Worm (Caenorhabditis elegans) whole organism, late embryonic: ENCODE data around the gene nhr-43.

Experiments
- C08G9.2 ChIP-seq: sonication (generic microtip); optimal IDR thresholded peaks from 2 replicates; lab custom pipeline; 2016; ENCODE audit warnings: mild to moderate bottlenecking, missing genetic modification characterization, moderate library complexity, missing compliant biosample characterization
- F13H6.1 ChIP-seq: sonication (generic microtip); optimal IDR thresholded peaks from 2 replicates; lab custom pipeline; 2016; ENCODE audit warnings: missing genetic modification characterization, missing compliant biosample characterization
- K02D7.2 ChIP-seq: sonication (generic microtip); optimal IDR thresholded peaks from 2 replicates; lab custom pipeline; 2017; ENCODE audit warnings: mild to moderate bottlenecking, missing genetic modification characterization, missing compliant biosample characterization
- K09A11.1 ChIP-seq: sonication (generic microtip); optimal IDR thresholded peaks from 2 replicates; lab custom pipeline; 2017; ENCODE audit warnings: antibody characterized with exemption, mild to moderate bottlenecking, missing genetic modification characterization, missing compliant biosample characterization; ENCODE audit not compliant: insufficient read depth
- T23F11.4 ChIP-seq: fragments of 200-800 bp; sonication (Bioruptor generic); optimal IDR thresholded peaks from 2 replicates; lab custom pipeline; 2018; ENCODE audit warnings: mild to moderate bottlenecking, missing genetic modification characterization, missing compliant biosample characterization
- ama-1 ChIP-seq: fragments of 150-350 bp; optimal IDR thresholded peaks from 2 replicates; lab custom pipeline; 2014
- ceh-14 ChIP-seq: sonication (generic microtip); optimal IDR thresholded peaks from 2 replicates; lab custom pipeline; 2016; ENCODE audit warnings: missing genotype, missing genetic modification characterization, missing compliant biosample characterization
- ceh-18 ChIP-seq: sonication (generic microtip); optimal IDR thresholded peaks from 2 replicates; lab custom pipeline; 2016; ENCODE audit warnings: missing genetic modification characterization, missing compliant biosample characterization
- ceh-19 ChIP-seq: fragments of 200-800 bp; sonication (Bioruptor generic); optimal IDR thresholded peaks from 2 replicates; lab custom pipeline; 2018; ENCODE audit warnings: mild to moderate bottlenecking, missing genetic modification characterization, missing compliant biosample characterization
- ceh-22 ChIP-seq: sonication (generic microtip); optimal IDR thresholded peaks from 2 replicates; lab custom pipeline; 2017; ENCODE audit warnings: missing biosample characterization, missing genetic modification characterization
- ceh-30 ChIP-seq: fragments of 150-350 bp; optimal IDR thresholded peaks from 2 replicates; lab custom pipeline; 2014; ENCODE audit warnings: missing biosample characterization, missing genetic modification characterization
- ceh-31 ChIP-seq: sonication (generic microtip); optimal IDR thresholded peaks from 2 replicates; lab custom pipeline; 2016; ENCODE audit warnings: missing genetic modification characterization, missing compliant biosample characterization
- ceh-34 ChIP-seq: sonication (generic microtip); optimal IDR thresholded peaks from 2 replicates; lab custom pipeline; 2016; ENCODE audit warnings: mild to moderate bottlenecking, missing genetic modification characterization, missing compliant biosample characterization
- ceh-45 ChIP-seq: fragments of 200-800 bp; sonication (Bioruptor generic); IDR thresholded peaks from 2 replicates; pipeline ENCODE4 v1.3.6; 2022; ENCODE audit warnings: missing genetic modification reagents, missing genetic modification characterization, missing compliant biosample characterization
- ceh-48 ChIP-seq: sonication (generic microtip); optimal IDR thresholded peaks from 2 replicates; lab custom pipeline; 2016; ENCODE audit warnings: missing genetic modification characterization, inconsistent platforms, missing compliant biosample characterization
- ceh-6 ChIP-seq: fragments of 200-800 bp; sonication (Bioruptor generic); optimal IDR thresholded peaks from 2 replicates; lab custom pipeline; 2018; ENCODE audit warnings: mild to moderate bottlenecking, missing genetic modification characterization, missing compliant biosample characterization
- ceh-9 ChIP-seq: sonication (generic microtip); optimal IDR thresholded peaks from 2 replicates; lab custom pipeline; 2016; ENCODE audit warnings: mild to moderate bottlenecking, missing genetic modification characterization, inconsistent platforms, missing compliant biosample characterization
- che-1 ChIP-seq: sonication (generic microtip); optimal IDR thresholded peaks from 2 replicates; lab custom pipeline; 2016; ENCODE audit warnings: mild to moderate bottlenecking, missing genetic modification characterization, missing compliant biosample characterization
- dmd-4 ChIP-seq: sonication (generic microtip); optimal IDR thresholded peaks from 2 replicates; lab custom pipeline; 2016; ENCODE audit warnings: borderline replicate concordance, missing genetic modification characterization, missing compliant biosample characterization
- elt-4 ChIP-seq: sonication (generic microtip); optimal IDR thresholded peaks from 2 replicates; lab custom pipeline; 2016; ENCODE audit warnings: missing genetic modification characterization, missing compliant biosample characterization
- ets-4 ChIP-seq: sonication (generic microtip); optimal IDR thresholded peaks from 2 replicates; lab custom pipeline; 2016; ENCODE audit warnings: missing genetic modification characterization, missing compliant biosample characterization
- eyg-1 ChIP-seq: sonication (generic microtip); optimal IDR thresholded peaks from 2 replicates; lab custom pipeline; 2016; ENCODE audit warnings: missing genotype, missing genetic modification characterization, missing compliant biosample characterization
- fax-1 ChIP-seq: sonication (generic microtip); optimal IDR thresholded peaks from 2 replicates; lab custom pipeline; 2016; ENCODE audit warnings: missing genotype, missing genetic modification characterization, missing compliant biosample characterization
- fkh-6 ChIP-seq: sonication (generic microtip); optimal IDR thresholded peaks from 2 replicates; lab custom pipeline; 2016; ENCODE audit warnings: missing genetic modification characterization, missing compliant biosample characterization
- gmeb-2 ChIP-seq: sonication (generic microtip); optimal IDR thresholded peaks from 2 replicates; lab custom pipeline; 2016; ENCODE audit warnings: missing genetic modification characterization, inconsistent platforms, missing compliant biosample characterization
- hlh-15 ChIP-seq: sonication (generic microtip); optimal IDR thresholded peaks from 2 replicates; lab custom pipeline; 2016; ENCODE audit warnings: missing genetic modification characterization, missing compliant biosample characterization
- hlh-30 ChIP-seq: sonication (generic microtip); optimal IDR thresholded peaks from 2 replicates; lab custom pipeline; 2017; ENCODE audit warnings: antibody characterized with exemption, missing genetic modification characterization, missing compliant biosample characterization; ENCODE audit not compliant: insufficient read depth
- hlh-6 ChIP-seq: sonication (generic microtip); optimal IDR thresholded peaks from 2 replicates; lab custom pipeline; 2016; ENCODE audit warnings: missing genotype, missing genetic modification characterization, missing compliant biosample characterization
- lim-6 ChIP-seq: sonication (generic microtip); optimal IDR thresholded peaks from 2 replicates; lab custom pipeline; 2016; ENCODE audit warnings: missing genetic modification characterization, missing compliant biosample characterization
- lin-11 ChIP-seq: fragments of 200-800 bp; sonication (Bioruptor generic); optimal IDR thresholded peaks from 2 replicates; lab custom pipeline; 2018; ENCODE audit warnings: mild to moderate bottlenecking, missing genetic modification characterization, missing compliant biosample characterization
- madf-2 ChIP-seq: sonication (generic microtip); optimal IDR thresholded peaks from 2 replicates; lab custom pipeline; 2017; ENCODE audit warnings: missing genetic modification characterization, missing compliant biosample characterization
- mec-3 ChIP-seq: sonication (generic microtip); optimal IDR thresholded peaks from 2 replicates; lab custom pipeline; 2016; ENCODE audit warnings: borderline replicate concordance, missing genetic modification characterization, missing compliant biosample characterization
- nfya-1 ChIP-seq: sonication (generic microtip); optimal IDR thresholded peaks from 2 replicates; lab custom pipeline; 2017; ENCODE audit warnings: missing genetic modification characterization, mild to moderate bottlenecking, missing compliant biosample characterization, antibody characterized with exemption, moderate library complexity
- nhr-232 ChIP-seq: sonication (generic microtip); optimal IDR thresholded peaks from 2 replicates; lab custom pipeline; 2016; ENCODE audit warnings: missing genetic modification characterization, missing compliant biosample characterization
- npax-4 ChIP-seq: sonication (generic microtip); optimal IDR thresholded peaks from 2 replicates; lab custom pipeline; 2016; ENCODE audit warnings: missing genetic modification characterization, missing compliant biosample characterization
- pat-9 ChIP-seq: fragments of 200-800 bp; sonication (Bioruptor generic); optimal IDR thresholded peaks from 2 replicates; lab custom pipeline; 2018; ENCODE audit warnings: mild to moderate bottlenecking, missing genetic modification characterization, moderate library complexity, missing compliant biosample characterization
- pros-1 ChIP-seq: fragments of 150-350 bp; optimal IDR thresholded peaks from 2 replicates; lab custom pipeline; 2014; ENCODE audit warnings: missing biosample characterization, missing genetic modification reagents, missing genetic modification characterization
- ref-2 ChIP-seq: sonication (generic microtip); optimal IDR thresholded peaks from 2 replicates; lab custom pipeline; 2016; ENCODE audit warnings: missing genetic modification characterization, missing compliant biosample characterization
- rnt-1 ChIP-seq: sonication (generic microtip); optimal IDR thresholded peaks from 2 replicates; lab custom pipeline; 2016; ENCODE audit warnings: missing genetic modification characterization, missing compliant biosample characterization
- sox-2 ChIP-seq: fragments of 200-800 bp; sonication (Bioruptor generic); IDR thresholded peaks from 2 replicates; pipeline ENCODE4 v1.3.6; 2022; ENCODE audit warnings: missing genetic modification reagents, missing genetic modification characterization, missing compliant biosample characterization
- sox-4 ChIP-seq: sonication (generic microtip); optimal IDR thresholded peaks from 2 replicates; lab custom pipeline; 2017; ENCODE audit warnings: mild to moderate bottlenecking, missing genetic modification characterization, inconsistent platforms, missing compliant biosample characterization
- syd-9 ChIP-seq: sonication (generic microtip); optimal IDR thresholded peaks from 2 replicates; lab custom pipeline; 2016; ENCODE audit warnings: mild to moderate bottlenecking, missing genetic modification characterization, moderate library complexity, missing compliant biosample characterization
- tbx-2 ChIP-seq: sonication (generic microtip); optimal IDR thresholded peaks from 2 replicates; lab custom pipeline; 2016; ENCODE audit warnings: missing genetic modification characterization, missing compliant biosample characterization
- tbx-7 ChIP-seq: sonication (generic microtip); optimal IDR thresholded peaks from 2 replicates; lab custom pipeline; 2016; ENCODE audit warnings: missing genotype, missing genetic modification characterization, missing compliant biosample characterization
- ttx-3 ChIP-seq: sonication (generic microtip); optimal IDR thresholded peaks from 2 replicates; lab custom pipeline; 2016; ENCODE audit warnings: missing genetic modification reagents, missing genetic modification characterization, missing compliant biosample characterization
- unc-42 ChIP-seq: sonication (generic microtip); optimal IDR thresholded peaks from 2 replicates; lab custom pipeline; 2016; ENCODE audit warnings: missing genotype, missing genetic modification characterization, missing compliant biosample characterization
- unc-55 ChIP-seq: sonication (generic microtip); optimal IDR thresholded peaks from 2 replicates; lab custom pipeline; 2017; ENCODE audit warnings: missing biosample characterization, missing genetic modification reagents, missing genetic modification characterization
- unc-86 ChIP-seq: sonication (generic microtip); optimal IDR thresholded peaks from 2 replicates; lab custom pipeline; 2016; ENCODE audit warnings: missing genetic modification characterization, missing compliant biosample characterization
- zip-5 ChIP-seq: sonication (generic microtip); optimal IDR thresholded peaks from 2 replicates; lab custom pipeline; 2016; ENCODE audit warnings: missing genetic modification characterization, missing compliant biosample characterization
- ztf-16 ChIP-seq: sonication (generic microtip); optimal IDR thresholded peaks from 2 replicates; lab custom pipeline; 2017; ENCODE audit warnings: missing genetic modification characterization, missing compliant biosample characterization

nhr-43 gene

ce11 chrIV:11871083-11871482 is 28.3 kb upstream of the nhr-43 start:
- peak; percentile 26 for TF ChIP-seq sox-4
- TF ChIP-seq C08G9.2 = peak; percentile 57
- TF ChIP-seq mec-3 = no peak
- peak; percentile 32 for TF ChIP-seq tbx-2
- TF ChIP-seq ref-2 = no peak
- peak; percentile 48 for TF ChIP-seq ceh-34
- TF ChIP-seq unc-86 (tag; lab: Kevin White, UChicago) = no peak
- TF ChIP-seq unc-42 = peak; percentile 57
- TF ChIP-seq tbx-7 (tag; lab: Kevin White, UChicago) = no peak
- TF ChIP-seq syd-9 (tag; lab: Kevin White, UChicago) = peak; percentile 43
- peak; percentile 65 for TF ChIP-seq pros-1 (tag; lab: Kevin White, UChicago)
- no peak for TF ChIP-seq nfya-1 (tag; lab: Kevin White, UChicago)
- peak; percentile 49 for TF ChIP-seq ceh-31 (tag; lab: Kevin White, UChicago)
- peak; percentile 32 for TF ChIP-seq hlh-6 (tag; lab: Kevin White, UChicago)
- peak; percentile 93 for TF ChIP-seq ceh-48 (tag; lab: Kevin White, UChicago)
- TF ChIP-seq elt-4 = peak; percentile 1
- TF ChIP-seq ztf-16 (tag; lab: Kevin White, UChicago) = no peak

ce11 chrIV:11871898-11872297 is 27.5 kb upstream of the nhr-43 start:
- no peak for TF ChIP-seq elt-4
- TF ChIP-seq nfya-1 (tag; lab: Kevin White, UChicago) = peak; percentile 16
- TF ChIP-seq ceh-9 (tag; lab: Kevin White, UChicago) = peak; percentile 27
- TF ChIP-seq ceh-14 (tag; lab: Kevin White, UChicago) = peak; percentile 64
- peak; percentile 18 for TF ChIP-seq ceh-31 (tag; lab: Kevin White, UChicago)
- TF ChIP-seq pat-9 (tag; lab: Kevin White, UChicago) = no peak
- no peak for TF ChIP-seq ama-1 (lab: Kevin White, UChicago)
- TF ChIP-seq ceh-22 (tag; lab: Kevin White, UChicago) = no peak
- TF ChIP-seq fax-1 (tag; lab: Kevin White, UChicago) = no peak
- TF ChIP-seq C08G9.2 = no peak
- peak; percentile 45 for TF ChIP-seq lim-6 (tag; lab: Kevin White, UChicago)
- TF ChIP-seq eyg-1 = no peak
- TF ChIP-seq hlh-30 = no peak
- TF ChIP-seq nhr-232 = no peak
- TF ChIP-seq K09A11.1 (tag; lab: Kevin White, UChicago) = no peak
- no peak for TF ChIP-seq ets-4
- peak; percentile 66 for TF ChIP-seq unc-42
- TF ChIP-seq ceh-6 = no peak
- TF ChIP-seq tbx-2 = no peak
- TF ChIP-seq fkh-6 (tag; lab: Kevin White, UChicago) = no peak
- TF ChIP-seq gmeb-2 (tag; lab: Kevin White, UChicago) = no peak
- TF ChIP-seq F13H6.1 = no peak
- peak; percentile 41 for TF ChIP-seq ttx-3 (tag; lab: Kevin White, UChicago)
- no peak for TF ChIP-seq ceh-45 (GFP tag; lab: Robert Waterston, UW)
- no peak for TF ChIP-seq ceh-18 (tag; lab: Kevin White, UChicago)
- TF ChIP-seq ceh-19 (GFP tag; lab: Kevin White, UChicago) = no peak
- TF ChIP-seq che-1 (tag; lab: Kevin White, UChicago) = no peak
- no peak for TF ChIP-seq lin-11 (tag; lab: Kevin White, UChicago)
- no peak for TF ChIP-seq unc-55
- TF ChIP-seq madf-2 (tag; lab: Kevin White, UChicago) = no peak
- TF ChIP-seq hlh-15 (tag; lab: Kevin White, UChicago) = no peak
- TF ChIP-seq, all 69 proteins: peak for 7

ce11 chrIV:11877674-11878073 is 21.7 kb upstream of the nhr-43 start, which contains the start of gene pph-2:
pph-2 (minus strand) TSS chrIV:11877774.
- no peak for TF ChIP-seq unc-42
- TF ChIP-seq ceh-9 (tag; lab: Kevin White, UChicago) = no peak
- no peak for TF ChIP-seq K02D7.2 (tag; lab: Kevin White, UChicago)
- no peak for TF ChIP-seq zip-5 (tag; lab: Kevin White, UChicago)
- TF ChIP-seq nfya-1 (tag; lab: Kevin White, UChicago) = no peak
- no peak for TF ChIP-seq ceh-6
- no peak for TF ChIP-seq unc-55
- no peak for TF ChIP-seq ceh-30
- TF ChIP-seq ceh-14 (tag; lab: Kevin White, UChicago) = no peak
- TF ChIP-seq sox-2 (GFP tag; lab: Robert Waterston, UW) = no peak
- no peak for TF ChIP-seq npax-4 (tag; lab: Kevin White, UChicago)
- no peak for TF ChIP-seq rnt-1 (tag; lab: Kevin White, UChicago)
- TF ChIP-seq T23F11.4 (GFP tag; lab: Kevin White, UChicago) = no peak
- TF ChIP-seq syd-9 (tag; lab: Kevin White, UChicago) = no peak
- no peak for TF ChIP-seq sox-4
- no peak for TF ChIP-seq dmd-4
- no peak for TF ChIP-seq ceh-48 (tag; lab: Kevin White, UChicago)
